Fruit fly (Drosophila melanogaster) whole organism, embryonic: ENCODE measurements around the gene CG14971.

Source experiments
- Blimp-1 ChIP-seq: fragments of 200-800 bp; sonication (Bioruptor generic); optimal IDR thresholded peaks from 3 replicates; lab custom pipeline; 2018; ENCODE audit warnings: missing biosample characterization, missing genetic modification characterization, mild to moderate bottlenecking, moderate library complexity, missing genetic modification reagents
- CG10267 ChIP-seq: fragments of 200-800 bp; sonication (Bioruptor generic); optimal IDR thresholded peaks from 2 replicates; lab custom pipeline; 2018; ENCODE audit warnings: missing biosample characterization, mild to moderate bottlenecking, missing genetic modification characterization, moderate library complexity
- CG10543 ChIP-seq: fragments of 200-800 bp; sonication (Bioruptor generic); optimal IDR thresholded peaks from 3 replicates; lab custom pipeline; 2017; ENCODE audit warnings: missing biosample characterization, mild to moderate bottlenecking, missing genetic modification characterization, moderate library complexity
- CG10654 ChIP-seq: fragments of 200-800 bp; sonication (Bioruptor generic); optimal IDR thresholded peaks from 2 replicates; lab custom pipeline; 2016; ENCODE audit warnings: missing biosample characterization, missing genetic modification characterization
- CG11723 ChIP-seq: fragments of 200-800 bp; sonication (Bioruptor generic); optimal IDR thresholded peaks from 2 replicates; lab custom pipeline; 2017; ENCODE audit warnings: missing biosample characterization, mild to moderate bottlenecking, missing genetic modification characterization
- CG12942 ChIP-seq: fragments of 200-800 bp; sonication (Bioruptor generic); optimal IDR thresholded peaks from 3 replicates; lab custom pipeline; 2016; ENCODE audit warnings: missing biosample characterization, missing genetic modification characterization
- CG13424 ChIP-seq: fragments of 200-800 bp; sonication (Bioruptor generic); optimal IDR thresholded peaks from 2 replicates; lab custom pipeline; 2019; ENCODE audit warnings: missing biosample characterization, mild to moderate bottlenecking, missing genetic modification characterization, moderate library complexity
- CG2120 ChIP-seq: fragments of 200-800 bp; sonication (Bioruptor generic); optimal IDR thresholded peaks from 3 replicates; lab custom pipeline; 2016; ENCODE audit warnings: missing biosample characterization, missing genetic modification characterization
- CG2678 ChIP-seq: fragments of 200-800 bp; sonication (Bioruptor generic); optimal IDR thresholded peaks from 3 replicates; lab custom pipeline; 2019; ENCODE audit warnings: missing biosample characterization, mild to moderate bottlenecking, missing genetic modification characterization, moderate library complexity
- CG2712 ChIP-seq: fragments of 200-800 bp; optimal IDR thresholded peaks from 3 replicates; lab custom pipeline; 2019; ENCODE audit warnings: missing biosample characterization, mild to moderate bottlenecking, missing genetic modification characterization, moderate library complexity
- CG2889 ChIP-seq: fragments of 200-800 bp; sonication (Bioruptor generic); IDR thresholded peaks from 3 replicates; pipeline ENCODE4 v1.3.6; 2022; ENCODE audit warnings: missing biosample characterization, missing genetic modification characterization
- CG3163 ChIP-seq: fragments of 200-800 bp; sonication (Bioruptor generic); optimal IDR thresholded peaks from 3 replicates; lab custom pipeline; 2016; ENCODE audit warnings: missing biosample characterization, missing genetic modification characterization
- CG32772 ChIP-seq: fragments of 200-800 bp; sonication (Bioruptor generic); IDR thresholded peaks from 2 replicates; pipeline ENCODE4 v1.3.6; 2022; ENCODE audit warnings: missing biosample characterization, missing genetic modification characterization
- CG34376 ChIP-seq: fragments of 200-800 bp; sonication (Bioruptor generic); optimal IDR thresholded peaks from 2 replicates; lab custom pipeline; 2018; ENCODE audit warnings: missing biosample characterization, mild to moderate bottlenecking, missing genetic modification characterization
- CG7372 ChIP-seq: fragments of 200-800 bp; sonication (Bioruptor generic); IDR thresholded peaks from 2 replicates; pipeline ENCODE4 v1.3.6; 2022; ENCODE audit warnings: missing biosample characterization, missing genetic modification characterization
- CG7745 ChIP-seq: fragments of 200-800 bp; sonication (Bioruptor generic); optimal IDR thresholded peaks from 2 replicates; lab custom pipeline; 2018; ENCODE audit warnings: missing biosample characterization, mild to moderate bottlenecking, missing genetic modification characterization, moderate library complexity
- CG8924 ChIP-seq: fragments of 200-800 bp; optimal IDR thresholded peaks from 3 replicates; lab custom pipeline; 2019; ENCODE audit warnings: missing biosample characterization, mild to moderate bottlenecking, missing genetic modification characterization, moderate library complexity
- CG9437 ChIP-seq: fragments of 200-800 bp; sonication (Bioruptor generic); optimal IDR thresholded peaks from 2 replicates; lab custom pipeline; 2018; ENCODE audit warnings: missing biosample characterization, mild to moderate bottlenecking, missing genetic modification characterization
- CG9727 ChIP-seq: fragments of 200-800 bp; sonication (Bioruptor generic); optimal IDR thresholded peaks from 3 replicates; lab custom pipeline; 2017; ENCODE audit warnings: missing biosample characterization, mild to moderate bottlenecking, missing genetic modification characterization
- CG9932 ChIP-seq: fragments of 200-800 bp; sonication (Bioruptor generic); IDR thresholded peaks from 2 replicates; pipeline ENCODE4 v1.3.6; 2022; ENCODE audit warnings: missing biosample characterization, missing genetic modification characterization
- D ChIP-seq, 2 experiments: fragments of 200-800 bp in 1 of 2; fragments of >200 bp in 1 of 2; sonication (Bioruptor generic) in 1 of 2; optimal IDR thresholded peaks; 2 replicates in 1 of 2; 3 replicates in 1 of 2; lab custom pipeline; 2017; ENCODE audit warnings: mild to moderate bottlenecking in 1 of 2, missing biosample characterization in 1 of 2, missing genetic modification characterization in 1 of 2, missing genetic modification reagents in 1 of 2
- D19A ChIP-seq: fragments of 200-800 bp; optimal IDR thresholded peaks from 3 replicates; lab custom pipeline; 2019; ENCODE audit warnings: missing biosample characterization, mild to moderate bottlenecking, missing genetic modification characterization, moderate library complexity
- D19B ChIP-seq: fragments of 200-800 bp; sonication (Bioruptor generic); optimal IDR thresholded peaks from 2 replicates; lab custom pipeline; 2017; ENCODE audit warnings: missing biosample characterization, mild to moderate bottlenecking, missing genetic modification characterization
- Dbx ChIP-seq: fragments of 200-800 bp; sonication (Bioruptor generic); IDR thresholded peaks from 3 replicates; pipeline ENCODE4 v1.3.6; 2022; ENCODE audit warnings: missing biosample characterization, missing genetic modification characterization
- Deaf1 ChIP-seq: fragments of 200-800 bp; optimal IDR thresholded peaks from 3 replicates; lab custom pipeline; 2019; ENCODE audit warnings: missing biosample characterization, mild to moderate bottlenecking, missing genetic modification characterization, moderate library complexity
- Dek ChIP-seq: fragments of 200-800 bp; sonication (Bioruptor generic); optimal IDR thresholded peaks from 3 replicates; lab custom pipeline; 2019; ENCODE audit warnings: missing biosample characterization, mild to moderate bottlenecking, missing genetic modification characterization, moderate library complexity
- Dll ChIP-seq: fragments of 200-800 bp; sonication (Bioruptor generic); IDR thresholded peaks from 4 replicates; pipeline ENCODE4 v1.3.6; 2022; ENCODE audit warnings: missing biosample characterization, missing genetic modification characterization; ENCODE audit not compliant: partially characterized antibody
- HLHmδ ChIP-seq: fragments of 200-800 bp; sonication (Bioruptor generic); optimal IDR thresholded peaks from 2 replicates; lab custom pipeline; 2018; ENCODE audit warnings: missing biosample characterization, mild to moderate bottlenecking, missing genetic modification characterization, moderate library complexity
- MTF-1 ChIP-seq: fragments of 200-800 bp; sonication (Bioruptor generic); optimal IDR thresholded peaks from 2 replicates; lab custom pipeline; 2018; ENCODE audit warnings: missing biosample characterization, mild to moderate bottlenecking, missing genetic modification characterization, borderline replicate concordance
- Med ChIP-seq: fragments of 200-800 bp; sonication (Bioruptor generic); peaks from one replicate; lab custom pipeline; 2016; ENCODE audit warnings: missing biosample characterization, missing genetic modification characterization, mild to moderate bottlenecking, inconsistent platforms, moderate library complexity
- Oaz ChIP-seq: fragments of 200-800 bp; sonication (Bioruptor generic); IDR thresholded peaks from 2 replicates; pipeline ENCODE4 v1.3.6; 2022; ENCODE audit warnings: missing biosample characterization, missing genetic modification characterization
- Ptx1 ChIP-seq: fragments of 200-800 bp; sonication (Bioruptor generic); IDR thresholded peaks from 2 replicates; pipeline ENCODE4 v1.3.6; 2022; ENCODE audit warnings: missing biosample characterization, missing genetic modification characterization
- Ravus ChIP-seq: fragments of 200-800 bp; sonication (Bioruptor generic); IDR thresholded peaks from 2 replicates; pipeline ENCODE4 v1.3.6; 2022; ENCODE audit warnings: missing biosample characterization, missing genetic modification characterization
- Ssrp ChIP-seq: fragments of 200-800 bp; sonication (Bioruptor generic); optimal IDR thresholded peaks from 2 replicates; lab custom pipeline; 2018; ENCODE audit warnings: missing biosample characterization, mild to moderate bottlenecking, missing genetic modification characterization, moderate library complexity
- Tbp ChIP-seq: fragments of >200 bp; optimal IDR thresholded peaks from 2 replicates; lab custom pipeline; 2018; ENCODE audit warnings: missing biosample characterization, missing genetic modification characterization
- ato ChIP-seq: fragments of 200-800 bp; sonication (Bioruptor generic); IDR thresholded peaks from 2 replicates; pipeline ENCODE4 v1.3.6; 2022; ENCODE audit warnings: missing biosample characterization, missing genetic modification characterization; ENCODE audit not compliant: partially characterized antibody
- cas ChIP-seq: fragments of 200-800 bp; sonication (Bioruptor generic); IDR thresholded peaks from 2 replicates; pipeline ENCODE4 v1.3.6; 2022; ENCODE audit warnings: missing biosample characterization, missing genetic modification characterization
- cwo ChIP-seq: fragments of 200-800 bp; sonication (Bioruptor generic); optimal IDR thresholded peaks from 3 replicates; lab custom pipeline; 2017; ENCODE audit warnings: missing biosample characterization, missing genetic modification characterization, mild to moderate bottlenecking, moderate library complexity, missing genetic modification reagents
- fd3F ChIP-seq: fragments of 200-800 bp; sonication (Bioruptor generic); optimal IDR thresholded peaks from 2 replicates; lab custom pipeline; 2018; ENCODE audit warnings: missing biosample characterization, mild to moderate bottlenecking, missing genetic modification characterization, moderate library complexity
- lbe ChIP-seq: fragments of 200-800 bp; sonication (Bioruptor generic); optimal IDR thresholded peaks from 2 replicates; lab custom pipeline; 2016; ENCODE audit warnings: missing biosample characterization, mild to moderate bottlenecking, missing genetic modification characterization
- nerfin-1 ChIP-seq: fragments of 200-800 bp; sonication (Bioruptor generic); optimal IDR thresholded peaks from 3 replicates; lab custom pipeline; 2019; ENCODE audit warnings: missing biosample characterization, mild to moderate bottlenecking, missing genetic modification characterization, moderate library complexity
- otp ChIP-seq: fragments of 200-800 bp; sonication (Bioruptor generic); IDR thresholded peaks from 3 replicates; pipeline ENCODE4, ENCODE4 v1.3.6; 2022; ENCODE audit warnings: missing biosample characterization, missing genetic modification characterization
- pan ChIP-seq, 4 experiments: fragments of >200 bp in 3 of 4; fragments of 200-800 bp in 1 of 4; sonication (Bioruptor generic) in 1 of 4; optimal IDR thresholded peaks in 3 of 4; IDR thresholded peaks in 1 of 4; 2 replicates each; pipeline versions ENCODE4 v1.3.6 to Lab custom; 2017 to 2022; ENCODE audit warnings: missing biosample characterization in 2 of 4, missing genetic modification characterization in 2 of 4, mixed read lengths in 1 of 4
- schlank ChIP-seq: fragments of 200-800 bp; sonication (Bioruptor generic); optimal IDR thresholded peaks from 2 replicates; lab custom pipeline; 2018; ENCODE audit warnings: missing biosample characterization, mild to moderate bottlenecking, missing genetic modification characterization
- slp2 ChIP-seq: fragments of 200-800 bp; sonication (Bioruptor generic); optimal IDR thresholded peaks from 2 replicates; lab custom pipeline; 2016; ENCODE audit warnings: missing biosample characterization, missing genetic modification characterization
- tll ChIP-seq, 2 experiments: fragments of 200-800 bp in 1 of 2; fragments of >200 bp in 1 of 2; sonication (Bioruptor generic) in 1 of 2; optimal IDR thresholded peaks; 2 replicates each; lab custom pipeline; 2017 to 2019; ENCODE audit warnings: missing biosample characterization in 2 of 2, missing genetic modification characterization in 2 of 2, mild to moderate bottlenecking in 1 of 2, moderate library complexity in 1 of 2
- tup ChIP-seq: fragments of 200-800 bp; sonication (Bioruptor generic); optimal IDR thresholded peaks from 2 replicates; lab custom pipeline; 2016; ENCODE audit warnings: missing biosample characterization, mild to moderate bottlenecking, missing genetic modification characterization, moderate library complexity
- usp ChIP-seq: fragments of >200 bp; optimal IDR thresholded peaks from 2 replicates; lab custom pipeline; 2017; ENCODE audit warnings: missing biosample characterization, missing genetic modification characterization
- yki ChIP-seq: fragments of >200 bp; optimal IDR thresholded peaks from 3 replicates; lab custom pipeline; 2018
- z ChIP-seq: fragments of 200-800 bp; sonication (Bioruptor generic); IDR thresholded peaks from 3 replicates; pipeline ENCODE4 v1.3.6; 2022; ENCODE audit warnings: missing biosample characterization, missing genetic modification characterization

Gene CG14971

dm6 chr3L:3450410-3450809, 20.7 kb downstream of the CG14971 start (continued):
- TF ChIP-seq CG10543 (GFP tag; lab: Kevin White, UChicago) = peak; percentile 1
- no peak for TF ChIP-seq slp2 (GFP tag; lab: Kevin White, UChicago)
- TF ChIP-seq D19A (tag; lab: Kevin White, UChicago) = peak; percentile 58
- TF ChIP-seq CG10267 (tag; lab: Kevin White, UChicago) = peak; percentile 34
- TF ChIP-seq HLHmδ = no peak
- TF ChIP-seq schlank (tag; lab: Kevin White, UChicago) = no peak
- no peak for TF ChIP-seq CG7372 (GFP tag; lab: Robert Waterston, UW)
- no peak for TF ChIP-seq CG32772 (GFP tag; lab: Robert Waterston, UW)
- TF ChIP-seq fd3F = peak; percentile 44
- TF ChIP-seq pan (optimal IDR thresholded peaks at IDR 0.05; lab: Kevin White, UChicago) = peak in 1 of 2 experiments; percentile 33
- no peak for TF ChIP-seq pan (GFP tag; optimal IDR thresholded peaks at IDR 0.05 in 1 of 2, IDR thresholded peaks at IDR 0.05 in 1 of 2)
- peak; percentile 37 for TF ChIP-seq lbe (GFP tag; lab: Kevin White, UChicago)
- TF ChIP-seq CG9727 = peak; percentile 34
- TF ChIP-seq otp (GFP tag; lab: Robert Waterston, UW) = no peak
- peak; percentile 5 for TF ChIP-seq Deaf1 (tag; lab: Kevin White, UChicago)
- no peak for TF ChIP-seq tll (GFP tag; optimal IDR thresholded peaks at IDR 0.05; lab: Kevin White, UChicago)
- TF ChIP-seq CG2120 (GFP tag; lab: Kevin White, UChicago) = peak; percentile 76
- TF ChIP-seq D (optimal IDR thresholded peaks at IDR 0.05; lab: Kevin White, UChicago) = no peak
- no peak for TF ChIP-seq D (GFP tag; optimal IDR thresholded peaks at IDR 0.05; lab: Kevin White, UChicago)
- TF ChIP-seq CG9437 (GFP tag; lab: Kevin White, UChicago) = peak; percentile 25
- TF ChIP-seq MTF-1 (GFP tag; lab: Kevin White, UChicago) = no peak
- TF ChIP-seq CG12942 (GFP tag; lab: Kevin White, UChicago) = no peak
- TF ChIP-seq Med = peak; percentile 78
- no peak for TF ChIP-seq CG2889 (GFP tag; lab: Robert Waterston, UW)
- TF ChIP-seq D19B (GFP tag; lab: Kevin White, UChicago) = peak; percentile 92
- TF ChIP-seq z = 0 out of 3 replicates have a peak, but pooled peaks have one; percentile 29
- no peak for TF ChIP-seq CG11723
- peak; percentile 42 for TF ChIP-seq CG2712 (tag; lab: Kevin White, UChicago)
- no peak for TF ChIP-seq cas (GFP tag; lab: Robert Waterston, UW)
- TF ChIP-seq Dll (GFP tag; lab: Robert Waterston, UW) = no peak
- TF ChIP-seq CG3163 (GFP tag; lab: Kevin White, UChicago) = no peak
- TF ChIP-seq Ssrp (tag; lab: Kevin White, UChicago) = peak; percentile 34
- TF ChIP-seq CG10654 (GFP tag; lab: Kevin White, UChicago) = no peak
- TF ChIP-seq CG13424 (tag; lab: Kevin White, UChicago) = peak; percentile 58
- no peak for TF ChIP-seq ato (GFP tag; lab: Robert Waterston, UW)
- TF ChIP-seq Ravus (GFP tag; lab: Robert Waterston, UW) = no peak
- TF ChIP-seq CG2678 (tag; lab: Kevin White, UChicago) = peak; percentile 56
- no peak for TF ChIP-seq cwo
- peak; percentile 8 for TF ChIP-seq Dek
- no peak for TF ChIP-seq tup (GFP tag; lab: Kevin White, UChicago)
- no peak for TF ChIP-seq Tbp (GFP tag; lab: Kevin White, UChicago)
- peak; percentile 5 for TF ChIP-seq Blimp-1 (GFP tag; lab: Kevin White, UChicago)
- no peak for TF ChIP-seq Oaz (GFP tag; lab: Robert Waterston, UW)
- TF ChIP-seq CG8924 (tag; lab: Kevin White, UChicago) = peak; percentile 63
- no peak for TF ChIP-seq CG34376 (GFP tag; lab: Kevin White, UChicago)
- TF ChIP-seq CG9932 (GFP tag; lab: Robert Waterston, UW) = peak; percentile 46
- TF ChIP-seq yki (lab: Kevin White, UChicago) = no peak
- no peak for TF ChIP-seq CG7745 (tag; lab: Kevin White, UChicago)
- TF ChIP-seq nerfin-1 (tag; lab: Kevin White, UChicago) = no peak
- no peak for TF ChIP-seq Dbx
- TF ChIP-seq usp (GFP tag; lab: Kevin White, UChicago) = no peak
- 0 out of 2 replicates have a peak, but pooled peaks have one; percentile 20 for TF ChIP-seq Ptx1 (GFP tag; lab: Robert Waterston, UW)
